Worm (Caenorhabditis elegans) whole organism, L2 larva: Measurements from ENCODE around the gene egl-45.

Experiments used
- C34F6.9 ChIP-seq: fragments of 150-350 bp; optimal IDR thresholded peaks from 2 replicates; lab custom pipeline; 2014; ENCODE audit warnings: missing biosample characterization, missing genetic modification characterization
- ZK546.5 ChIP-seq: sonication (generic microtip); optimal IDR thresholded peaks from 2 replicates; lab custom pipeline; 2017; ENCODE audit warnings: missing biosample characterization, missing genetic modification characterization
- alr-1 ChIP-seq: fragments of 150-350 bp; optimal IDR thresholded peaks from 2 replicates; lab custom pipeline; 2014; ENCODE audit warnings: missing biosample characterization, missing genetic modification characterization
- aly-2 ChIP-seq: fragments of 150-350 bp; optimal IDR thresholded peaks from 2 replicates; lab custom pipeline; 2014; ENCODE audit warnings: missing biosample characterization, missing genetic modification characterization
- blmp-1 ChIP-seq: sonication (generic microtip); optimal IDR thresholded peaks from 2 replicates; lab custom pipeline; 2017; ENCODE audit warnings: missing genetic modification characterization, mild to moderate bottlenecking, missing compliant biosample characterization, antibody characterized with exemption, moderate library complexity; ENCODE audit not compliant: insufficient read depth
- ceh-16 ChIP-seq: fragments of 150-350 bp; optimal IDR thresholded peaks from 2 replicates; lab custom pipeline; 2014; ENCODE audit warnings: missing biosample characterization, missing genetic modification characterization
- ceh-82 ChIP-seq: fragments of 150-350 bp; optimal IDR thresholded peaks from 2 replicates; lab custom pipeline; 2014; ENCODE audit warnings: missing biosample characterization, missing genetic modification characterization
- crh-2 ChIP-seq: sonication (generic microtip); optimal IDR thresholded peaks from 2 replicates; lab custom pipeline; 2017; ENCODE audit warnings: missing biosample characterization, missing genetic modification characterization
- dmd-4 ChIP-seq: sonication (generic microtip); optimal IDR thresholded peaks from 2 replicates; lab custom pipeline; 2017; ENCODE audit warnings: missing biosample characterization, missing genetic modification characterization
- egl-27 ChIP-seq: sonication (generic microtip); optimal IDR thresholded peaks from 3 replicates; lab custom pipeline; 2017; ENCODE audit warnings: missing biosample characterization, missing genetic modification reagents, missing genetic modification characterization
- elt-1 ChIP-seq: fragments of 150-350 bp; optimal IDR thresholded peaks from 2 replicates; lab custom pipeline; 2014; ENCODE audit warnings: missing biosample characterization, missing genetic modification characterization
- lin-13 ChIP-seq: fragments of 150-350 bp; optimal IDR thresholded peaks from 2 replicates; lab custom pipeline; 2014; ENCODE audit warnings: missing biosample characterization, missing genetic modification reagents, missing genetic modification characterization
- lin-39 ChIP-seq: fragments of 150-350 bp; optimal IDR thresholded peaks from 2 replicates; lab custom pipeline; 2014; ENCODE audit warnings: missing biosample characterization, missing genetic modification reagents, missing genetic modification characterization
- lsy-2 ChIP-seq, 2 experiments: fragments of 150-350 bp in 1 of 2; sonication (generic microtip) in 1 of 2; optimal IDR thresholded peaks; 2 replicates each; lab custom pipeline; 2014 to 2017; ENCODE audit warnings: missing biosample characterization in 2 of 2, missing genetic modification characterization in 2 of 2
- mab-5 ChIP-seq: fragments of 150-350 bp; optimal IDR thresholded peaks from 2 replicates; lab custom pipeline; 2014; ENCODE audit warnings: missing biosample characterization, missing genetic modification characterization
- nhr-10 ChIP-seq: sonication (generic microtip); optimal IDR thresholded peaks from 2 replicates; lab custom pipeline; 2017; ENCODE audit warnings: missing biosample characterization, missing genetic modification characterization
- nhr-11 ChIP-seq: fragments of 150-350 bp; optimal IDR thresholded peaks from 2 replicates; lab custom pipeline; 2014; ENCODE audit warnings: missing biosample characterization, missing genetic modification characterization
- nhr-12 ChIP-seq: fragments of 150-350 bp; optimal IDR thresholded peaks from 2 replicates; lab custom pipeline; 2014; ENCODE audit warnings: missing biosample characterization, missing genetic modification characterization
- nhr-129 ChIP-seq: fragments of 150-350 bp; optimal IDR thresholded peaks from 2 replicates; lab custom pipeline; 2014; ENCODE audit warnings: missing biosample characterization, missing genetic modification characterization
- nhr-21 ChIP-seq: fragments of 150-350 bp; optimal IDR thresholded peaks from 2 replicates; lab custom pipeline; 2014; ENCODE audit warnings: missing biosample characterization, missing genetic modification characterization
- nhr-23 ChIP-seq: fragments of 150-350 bp; optimal IDR thresholded peaks from 2 replicates; lab custom pipeline; 2014; ENCODE audit warnings: missing biosample characterization, missing genetic modification reagents, missing genetic modification characterization
- nhr-237 ChIP-seq: fragments of 150-350 bp; optimal IDR thresholded peaks from 2 replicates; lab custom pipeline; 2014; ENCODE audit warnings: missing biosample characterization, missing genetic modification characterization
- nhr-25 ChIP-seq: fragments of 150-350 bp; sonication (generic microtip); optimal IDR thresholded peaks from 3 replicates; lab custom pipeline; 2014; ENCODE audit warnings: missing biosample characterization, missing genetic modification characterization
- nhr-6 ChIP-seq: fragments of 150-350 bp; optimal IDR thresholded peaks from 2 replicates; lab custom pipeline; 2014; ENCODE audit warnings: missing biosample characterization, missing genetic modification characterization
- peb-1 ChIP-seq: fragments of 150-350 bp; optimal IDR thresholded peaks from 2 replicates; lab custom pipeline; 2014; ENCODE audit warnings: missing biosample characterization, missing genetic modification characterization
- sem-4 ChIP-seq: fragments of 150-350 bp; optimal IDR thresholded peaks from 2 replicates; lab custom pipeline; 2014; ENCODE audit warnings: missing biosample characterization, missing genetic modification reagents, missing genetic modification characterization
- sma-3 ChIP-seq: sonication (generic microtip); optimal IDR thresholded peaks from 2 replicates; lab custom pipeline; 2016; ENCODE audit warnings: missing genetic modification reagents, missing genetic modification characterization, missing compliant biosample characterization
- sma-9 ChIP-seq, 2 experiments: fragments of 150-350 bp in 1 of 2; sonication (generic microtip) in 1 of 2; optimal IDR thresholded peaks; 2 replicates each; lab custom pipeline; 2014 to 2016; ENCODE audit warnings: missing genetic modification characterization in 2 of 2, mild to moderate bottlenecking in 1 of 2, missing biosample characterization in 1 of 2, missing compliant biosample characterization in 1 of 2, missing genetic modification reagents in 1 of 2, moderate library complexity in 1 of 2
- snpc-4 ChIP-seq: fragments of 150-350 bp; optimal IDR thresholded peaks from 2 replicates; lab custom pipeline; 2014; ENCODE audit warnings: missing biosample characterization, missing genetic modification characterization
- unc-39 ChIP-seq: fragments of 150-350 bp; optimal IDR thresholded peaks from 2 replicates; lab custom pipeline; 2014; ENCODE audit warnings: missing biosample characterization, missing genetic modification characterization
- unc-55 ChIP-seq: fragments of 150-350 bp; sonication (generic microtip); optimal IDR thresholded peaks from 3 replicates; lab custom pipeline; 2014; ENCODE audit warnings: missing biosample characterization, missing genetic modification reagents, missing genetic modification characterization
- unc-62 ChIP-seq: fragments of 150-350 bp; optimal IDR thresholded peaks from 2 replicates; lab custom pipeline; 2014; ENCODE audit warnings: missing biosample characterization, missing genetic modification reagents, missing genetic modification characterization
- zag-1 ChIP-seq: fragments of 150-350 bp; optimal IDR thresholded peaks from 2 replicates; lab custom pipeline; 2014; ENCODE audit warnings: missing biosample characterization, missing genetic modification characterization
- ztf-11 ChIP-seq: sonication (generic microtip); optimal IDR thresholded peaks from 2 replicates; lab custom pipeline; 2017; ENCODE audit warnings: missing biosample characterization, missing genetic modification characterization
- ztf-4 ChIP-seq: fragments of 150-350 bp; optimal IDR thresholded peaks from 2 replicates; lab custom pipeline; 2014; ENCODE audit warnings: missing biosample characterization, missing genetic modification characterization

egl-45 gene

DNA sequence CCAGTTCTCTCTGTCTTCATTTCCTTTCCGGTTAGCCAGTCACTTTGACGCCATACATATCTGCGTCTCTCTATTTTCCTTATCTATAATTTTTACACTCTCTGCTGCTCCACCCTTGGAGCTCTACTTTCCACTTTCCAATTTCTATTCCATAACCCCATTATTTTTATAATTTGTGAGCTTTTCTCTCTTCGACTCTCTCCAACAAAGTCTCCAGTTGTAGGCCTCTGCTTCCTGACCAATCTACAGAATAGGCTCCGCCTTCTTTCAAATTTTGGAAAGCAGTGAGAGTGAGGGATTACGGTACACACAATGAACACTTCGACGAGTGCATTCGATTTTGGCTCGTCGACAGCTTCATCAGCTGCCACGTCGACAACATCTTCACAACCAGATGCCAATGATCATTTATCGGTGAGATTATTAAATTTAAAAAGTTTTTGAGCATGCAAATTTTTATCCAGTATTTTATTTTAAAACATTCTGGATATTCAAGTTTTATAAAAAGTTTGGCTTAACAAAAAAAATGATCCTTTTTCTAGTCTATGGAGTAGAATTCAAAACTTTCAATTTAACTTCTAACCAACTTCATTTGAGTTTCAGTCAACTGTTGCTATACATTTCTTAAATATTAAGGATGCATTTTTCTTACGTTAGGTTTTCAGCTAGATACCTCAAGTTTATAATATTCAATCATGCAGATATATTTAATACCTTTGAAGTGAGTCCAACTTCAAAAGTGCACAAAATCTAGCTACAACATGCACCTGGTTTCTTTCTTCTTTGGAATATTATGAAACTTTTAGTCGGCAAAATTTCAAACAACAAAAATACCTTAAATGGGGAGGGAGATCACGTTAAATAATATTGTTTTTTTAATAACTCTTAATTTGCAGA lies 14.0 kb downstream of the egl-45 start, which contains the start of gene egl-5:
Gene egl-5 (plus strand): TSS at position 216 of the 897 bp plus-strand sequence.
- TF ChIP-seq lsy-2 (tag; optimal IDR thresholded peaks at IDR 0.05; lab: Kevin White, UChicago) (peak in 1 of 2 experiments; percentile 25), sem-4 (peak; percentile 100), unc-55 (no peak)

DNA sequence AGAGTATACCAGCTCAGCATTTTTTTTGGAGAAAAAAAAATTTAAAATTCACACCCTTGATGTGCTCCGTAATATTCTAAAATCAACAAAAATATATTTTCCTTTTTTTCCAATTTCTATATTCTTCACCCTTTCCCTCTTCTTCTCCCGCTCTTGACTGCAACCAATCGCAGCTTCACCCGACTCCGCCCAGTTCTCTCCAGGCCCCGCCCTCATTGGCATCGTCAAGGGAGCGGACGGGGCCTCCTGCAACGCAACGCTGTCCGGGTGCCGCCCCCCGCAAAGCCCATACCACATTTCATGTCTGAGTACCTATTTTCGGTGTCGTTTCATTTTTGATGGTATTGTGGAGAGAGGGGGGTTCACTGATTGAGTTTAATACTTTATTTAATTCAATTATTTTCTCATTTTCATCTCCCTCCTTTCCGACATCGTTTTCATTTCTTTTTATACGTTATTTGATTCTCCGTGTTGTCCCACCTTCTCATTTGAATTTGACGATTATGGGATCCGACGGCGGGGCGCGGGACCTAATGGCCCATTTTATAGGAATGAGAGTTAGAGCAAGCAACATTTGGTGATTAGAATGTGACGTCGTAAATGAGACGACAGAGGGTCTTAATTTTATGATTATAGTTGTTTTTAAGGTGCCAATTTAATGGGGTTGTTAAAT lies 16.1 kb downstream of the egl-45 start:
- TF ChIP-seq lsy-2 (tag; optimal IDR thresholded peaks at IDR 0.05; lab: Kevin White, UChicago): peak; percentile 6 to 37
- TF ChIP-seq sem-4: peak; percentile 37
- no peak for TF ChIP-seq mab-5
- TF ChIP-seq peb-1 (tag; lab: Kevin White, UChicago): no peak
- no peak for TF ChIP-seq nhr-6 (tag; lab: Kevin White, UChicago)
- TF ChIP-seq, all 48 proteins: peak for 2

DNA sequence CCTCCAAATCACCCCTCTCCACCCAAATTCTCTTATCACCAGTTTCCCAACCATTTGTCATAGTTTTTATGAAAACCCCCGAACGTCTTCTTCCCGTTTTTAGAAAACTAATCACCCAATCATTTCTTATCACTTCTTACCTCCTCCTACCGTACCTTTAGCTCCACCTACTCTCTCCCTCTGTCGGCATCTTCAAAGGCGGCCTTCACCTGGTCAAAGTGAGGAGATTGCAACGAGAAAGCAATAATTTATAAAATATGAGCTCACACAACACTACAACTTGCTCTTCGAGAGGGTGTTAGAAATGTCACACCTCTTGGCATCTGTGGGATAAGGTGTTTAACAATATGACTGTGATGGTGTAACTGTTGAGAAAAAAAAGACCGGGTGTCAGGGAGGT lies 19.4 kb downstream of the egl-45 start:
- TF ChIP-seq zag-1 (tag; lab: Kevin White, UChicago) (no peak), nhr-237 (tag; lab: Kevin White, UChicago) (no peak), ztf-4 (tag; lab: Kevin White, UChicago) (no peak)

DNA sequence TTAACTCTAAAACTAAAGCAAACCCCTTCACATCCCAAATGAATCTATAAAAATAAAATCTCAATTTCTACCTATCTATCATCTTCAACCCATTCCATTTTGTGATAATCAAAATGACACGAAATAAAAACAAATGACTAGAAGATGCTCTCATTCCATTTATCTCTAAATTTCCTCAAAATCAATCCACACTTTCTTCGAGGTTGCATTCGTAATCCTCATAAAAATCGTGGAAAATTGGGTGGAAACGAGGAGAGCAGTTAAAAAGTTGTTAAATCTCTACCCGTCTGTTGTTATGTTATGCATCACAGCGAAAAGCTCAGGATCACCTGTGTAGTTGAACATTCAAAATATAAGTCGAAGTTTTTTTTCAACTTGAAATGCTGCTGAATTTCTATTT lies 21.5 kb downstream of the egl-45 start:
- no peak for TF ChIP-seq nhr-25 (tag; lab: Kevin White, UChicago)
- no peak for TF ChIP-seq ceh-16 (tag; lab: Kevin White, UChicago)
- no peak for TF ChIP-seq unc-39 (tag; lab: Kevin White, UChicago)
- TF ChIP-seq mab-5: no peak
- no peak for TF ChIP-seq nhr-10 (tag; lab: Kevin White, UChicago)

DNA sequence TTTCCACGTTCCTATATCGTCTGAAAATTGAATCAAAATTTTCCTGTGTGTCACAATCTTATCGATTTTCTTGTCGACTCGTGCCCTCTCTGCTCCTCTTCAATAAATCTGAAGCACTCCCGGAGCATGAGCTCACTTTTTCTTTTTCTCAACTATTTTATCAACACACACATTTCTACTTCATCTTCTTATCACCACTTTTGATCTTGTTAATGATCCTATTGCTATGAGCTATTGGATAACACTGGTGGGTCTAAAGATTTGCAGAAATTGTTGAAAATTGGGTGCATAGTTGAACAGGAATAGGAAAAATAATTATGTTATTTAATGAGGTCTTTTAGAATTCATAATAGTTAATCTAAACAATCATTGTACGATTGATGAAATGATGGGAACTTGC lies 23.2 kb downstream of the egl-45 start:
- TF ChIP-seq blmp-1 (no peak), nhr-11 (tag; lab: Kevin White, UChicago) (no peak), nhr-25 (tag; lab: Kevin White, UChicago) (no peak), lsy-2 (tag; optimal IDR thresholded peaks at IDR 0.05; lab: Kevin White, UChicago) (no peak), nhr-237 (tag; lab: Kevin White, UChicago) (no peak), peb-1 (tag; lab: Kevin White, UChicago) (no peak), ceh-16 (tag; lab: Kevin White, UChicago) (no peak), aly-2 (tag; lab: Kevin White, UChicago) (no peak), egl-27 (no peak), nhr-129 (tag; lab: Kevin White, UChicago) (no peak), alr-1 (no peak), sem-4 (no peak), dmd-4 (tag; lab: Kevin White, UChicago) (no peak), ztf-11 (tag; lab: Kevin White, UChicago) (no peak), nhr-6 (tag; lab: Kevin White, UChicago) (no peak), crh-2 (no peak), nhr-10 (tag; lab: Kevin White, UChicago) (no peak)

DNA sequence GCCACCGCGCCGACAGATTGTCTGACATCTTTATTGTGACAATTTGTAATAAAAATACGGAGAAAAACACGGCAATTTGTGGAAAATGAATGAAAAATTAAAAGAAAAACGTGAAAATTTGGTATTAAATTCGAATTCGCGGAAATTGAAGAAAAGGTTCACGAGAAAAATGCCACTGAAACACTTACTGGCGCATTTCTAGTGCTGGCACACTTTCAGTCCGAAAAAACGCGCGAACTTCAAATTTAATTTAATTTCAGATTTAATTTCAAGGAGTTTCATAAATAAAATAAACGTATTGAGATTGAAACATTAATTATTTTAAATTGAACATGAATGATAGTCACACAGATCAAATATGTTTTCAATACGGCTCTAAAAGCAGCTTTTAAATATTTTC lies 33.1 kb downstream of the egl-45 start, which contains the start of gene cyk-7:
Gene cyk-7 (minus strand): TSS at position 99 of the 400 bp plus-strand sequence.
- TF ChIP-seq nhr-237 (tag; lab: Kevin White, UChicago): no peak
- TF ChIP-seq lsy-2 (tag; optimal IDR thresholded peaks at IDR 0.05; lab: Kevin White, UChicago): peak in 1 of 2 experiments; percentile 37

DNA sequence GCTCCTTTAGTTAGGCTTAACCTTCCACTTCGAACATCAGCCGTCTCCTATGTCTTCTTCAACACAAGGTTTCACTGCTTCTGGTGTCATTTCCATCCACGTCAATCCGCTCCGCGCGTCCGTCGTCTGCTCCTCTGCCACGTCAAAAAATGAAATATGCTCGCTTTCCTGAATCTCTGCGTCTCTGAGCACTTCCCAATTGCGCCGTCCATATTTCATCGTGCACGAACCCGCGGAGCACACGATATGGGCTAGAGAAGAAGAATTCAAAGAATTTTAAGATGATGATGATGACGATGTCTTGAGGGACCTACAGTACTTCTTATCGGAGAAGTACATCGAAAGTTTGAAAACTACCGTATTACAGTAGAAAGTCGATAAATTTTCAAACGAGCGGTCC lies 35.5 kb downstream of the egl-45 start:
- TF ChIP-seq ZK546.5 (tag; lab: Kevin White, UChicago) (no peak), ztf-11 (tag; lab: Kevin White, UChicago) (no peak), sma-9 (GFP tag; optimal IDR thresholded peaks at IDR 0.05; lab: Kevin White, UChicago) (no peak), sma-9 (tag; optimal IDR thresholded peaks at IDR 0.05; lab: Kevin White, UChicago) (no peak), nhr-237 (tag; lab: Kevin White, UChicago) (no peak), unc-55 (no peak), aly-2 (tag; lab: Kevin White, UChicago) (no peak), unc-62 (peak; percentile 10), lin-13 (GFP tag; lab: Kevin White, UChicago) (no peak), unc-39 (tag; lab: Kevin White, UChicago) (no peak), nhr-23 (tag; lab: Kevin White, UChicago) (no peak), nhr-12 (no peak), C34F6.9 (no peak), alr-1 (no peak), egl-27 (no peak), lin-39 (tag; lab: Kevin White, UChicago) (no peak), nhr-11 (tag; lab: Kevin White, UChicago) (no peak), lsy-2 (tag; optimal IDR thresholded peaks at IDR 0.05; lab: Kevin White, UChicago) (peak in 1 of 2 experiments; percentile 21), elt-1 (tag; lab: Kevin White, UChicago) (no peak), mab-5 (peak; percentile 71), sma-3 (no peak), nhr-10 (tag; lab: Kevin White, UChicago) (no peak), crh-2 (no peak), snpc-4 (tag; lab: Kevin White, UChicago) (no peak), nhr-21 (tag; lab: Kevin White, UChicago) (no peak), ceh-82 (tag; lab: Kevin White, UChicago) (no peak)
